Fruit fly (Drosophila melanogaster): ENCODE data around the gene CG17361.

- TF ChIP-seq dl (GFP tag; optimal IDR thresholded peaks at IDR 0.05; ENCODE audit: insufficient read depth in 1 of 2, partially characterized antibody in 2 of 2) = no peak
- TF ChIP-seq ey (GFP tag; optimal IDR thresholded peaks at IDR 0.05) = no peak
- no peak for TF ChIP-seq CG9705 (GFP tag; optimal IDR thresholded peaks at IDR 0.05)
- TF ChIP-seq Myc (optimal IDR thresholded peaks at IDR 0.05) = no peak
- TF ChIP-seq br (GFP tag; optimal IDR thresholded peaks at IDR 0.05) = no peak
- TF ChIP-seq Hr78 (GFP tag; optimal IDR thresholded peaks at IDR 0.05) = no peak
- TF ChIP-seq psq (GFP tag; optimal IDR thresholded peaks at IDR 0.05) = no peak
These were observed 10.7 kb upstream of the CG17361 start, which contains the start of gene CG17362 for dm6 chr3L:13986330-13986729.

All from whole organism, wandering third instar larva.